Worm (Caenorhabditis elegans) whole organism, midembryonic: ENCODE results near the gene F02C9.1.

ENCODE experiments used
- T22C8.4 ChIP-seq: fragments of 200-800 bp; sonication (Bioruptor generic); IDR thresholded peaks from 2 replicates; pipeline ENCODE4 v1.3.6; 2022; ENCODE audit warnings: missing genetic modification characterization, missing compliant biosample characterization
- cog-1 ChIP-seq: sonication (generic microtip); optimal IDR thresholded peaks from 2 replicates; lab custom pipeline; 2016; ENCODE audit warnings: missing genetic modification characterization, missing compliant biosample characterization
- flt-1 ChIP-seq: fragments of 200-800 bp; sonication (Bioruptor generic); IDR thresholded peaks from 2 replicates; pipeline ENCODE4 v1.3.6; 2022; ENCODE audit warnings: missing genetic modification characterization, missing compliant biosample characterization
- klf-2 ChIP-seq: fragments of 200-800 bp; sonication (Bioruptor generic); conservative IDR thresholded peaks from 2 replicates; pipeline ENCODE4 v1.3.6; 2022; ENCODE audit warnings: missing genetic modification reagents, missing genetic modification characterization, missing compliant biosample characterization
- med-1 ChIP-seq: sonication (generic microtip); optimal IDR thresholded peaks from 2 replicates; lab custom pipeline; 2017; ENCODE audit warnings: missing genetic modification characterization, mild to moderate bottlenecking, missing compliant biosample characterization, antibody characterized with exemption, missing genetic modification reagents; ENCODE audit not compliant: insufficient read depth
- ref-1 ChIP-seq: fragments of 200-800 bp; sonication (Bioruptor generic); conservative IDR thresholded peaks from 2 replicates; pipeline ENCODE4 v1.3.6; 2022; ENCODE audit warnings: missing genetic modification reagents, missing genetic modification characterization, missing compliant biosample characterization
- tab-1 ChIP-seq: fragments of 200-800 bp; sonication (Bioruptor generic); IDR thresholded peaks from 2 replicates; pipeline ENCODE4 v1.3.6; 2022; ENCODE audit warnings: missing genetic modification characterization, missing compliant biosample characterization
- ztf-23 ChIP-seq: fragments of 200-800 bp; sonication (Bioruptor generic); IDR thresholded peaks from 2 replicates; pipeline ENCODE4 v1.3.6; 2022; ENCODE audit warnings: missing genetic modification reagents, missing genetic modification characterization, missing compliant biosample characterization
- ztf-29 ChIP-seq: fragments of 200-800 bp; sonication (Bioruptor generic); IDR thresholded peaks from 2 replicates; pipeline ENCODE4 v1.3.6; 2022; ENCODE audit warnings: missing genetic modification reagents, missing genetic modification characterization, missing compliant biosample characterization

The F02C9.1 gene

DNA sequence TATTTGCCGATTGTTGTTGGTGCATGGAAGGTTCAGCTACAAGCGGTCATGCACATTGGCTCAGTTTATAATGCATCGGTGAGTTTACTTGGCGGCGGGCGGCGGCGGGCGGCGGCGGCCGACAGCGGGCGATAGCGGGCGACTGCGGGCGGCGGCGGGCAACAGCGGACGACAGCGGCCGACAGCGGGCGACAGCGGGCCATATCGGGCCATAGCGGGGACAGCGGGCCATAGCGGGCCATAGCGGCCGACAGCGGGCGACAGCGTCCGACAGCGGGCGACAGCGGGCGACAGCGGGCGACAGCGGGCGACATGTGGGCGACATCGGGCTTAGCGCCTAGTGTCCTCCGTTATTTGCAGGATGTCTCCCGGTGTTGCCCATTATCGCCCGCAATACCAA is 6.4 kb upstream of the F02C9.1 start:
- no peak for TF ChIP-seq ztf-29 (GFP tag; lab: Robert Waterston, UW)
- peak; percentile 48; the same call in 1 of the 2 replicates for TF ChIP-seq flt-1
- no peak for TF ChIP-seq T22C8.4 (GFP tag; lab: Robert Waterston, UW)

DNA sequence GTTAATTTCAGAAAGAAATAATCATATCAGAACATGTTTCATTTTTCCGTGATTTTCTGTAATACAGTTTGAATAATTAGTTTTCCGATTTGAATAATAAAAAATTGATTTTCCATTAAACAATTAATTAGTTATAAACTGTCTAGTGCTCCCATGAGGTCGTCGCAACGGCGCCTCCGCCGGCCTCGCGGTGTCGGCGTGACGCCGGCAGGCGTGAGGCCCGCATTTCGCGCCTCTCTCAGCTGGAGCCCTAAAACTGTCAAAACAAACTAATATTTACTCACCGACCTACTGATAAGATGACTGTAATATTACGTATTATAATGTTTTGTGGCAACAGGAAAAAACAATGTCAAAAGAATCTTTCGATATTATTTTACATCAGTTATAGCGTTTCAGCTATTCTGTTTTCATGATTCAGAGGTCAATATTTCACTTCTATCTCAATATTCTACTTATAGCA is 5.2 kb upstream of the F02C9.1 start, which contains the start of gene F02C9.2:
Gene F02C9.2 (plus strand): TSS at position 413 of the 463 bp plus-strand sequence.
- TF ChIP-seq ref-1 (GFP tag; lab: Robert Waterston, UW) = no peak

DNA sequence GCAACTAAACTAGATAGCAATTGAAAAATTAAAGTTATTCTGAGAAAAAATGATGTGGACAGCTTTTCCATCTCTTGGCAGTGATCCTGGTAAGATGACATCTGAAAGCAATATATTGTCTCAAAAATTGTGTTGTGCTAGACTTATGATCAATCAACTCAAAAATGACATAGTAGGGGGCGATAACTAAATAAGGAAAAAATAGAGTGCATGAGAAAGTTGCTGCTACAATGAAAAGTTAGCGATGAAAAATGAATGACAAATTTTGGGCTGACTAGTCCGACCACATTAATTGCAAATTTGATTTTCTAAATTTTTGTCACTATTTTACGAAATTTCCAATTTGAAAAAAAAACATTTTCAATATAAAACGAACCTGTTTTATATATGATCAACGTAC is 2.7 kb downstream of the F02C9.1 start, which contains the start of gene srab-9:
Gene srab-9 (minus strand): TSS at position 101 of the 400 bp plus-strand sequence.
- TF ChIP-seq tab-1 (no peak), ref-1 (GFP tag; lab: Robert Waterston, UW) (no peak), T22C8.4 (GFP tag; lab: Robert Waterston, UW) (no peak), ztf-23 (no peak), ztf-29 (GFP tag; lab: Robert Waterston, UW) (no peak), cog-1 (no peak), klf-2 (GFP tag; lab: Robert Waterston, UW) (no peak), flt-1 (no peak)

DNA sequence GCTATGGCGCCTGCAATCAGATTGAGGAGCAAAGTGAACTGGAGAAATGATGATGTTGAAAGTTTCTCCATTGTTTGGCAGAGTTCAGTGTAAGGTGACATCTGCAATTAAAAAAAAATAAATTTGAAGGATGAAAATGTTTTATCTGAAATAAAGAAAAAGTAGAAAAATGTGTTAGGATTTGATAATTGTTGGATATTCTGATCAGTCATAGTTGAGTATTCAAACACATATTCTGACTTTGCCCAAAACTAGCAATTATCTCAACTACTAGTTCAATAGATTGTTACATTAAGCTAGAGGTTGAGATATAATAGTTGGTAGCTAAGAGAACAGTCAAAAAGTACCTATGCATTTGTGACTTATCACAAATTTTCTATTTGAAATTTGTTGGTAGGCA is 6.0 kb downstream of the F02C9.1 start, which contains the start of gene srab-10:
Gene srab-10 (minus strand): TSS at position 101 of the 400 bp plus-strand sequence.
- TF ChIP-seq T22C8.4 (GFP tag; lab: Robert Waterston, UW) (no peak), ref-1 (GFP tag; lab: Robert Waterston, UW) (no peak)

DNA sequence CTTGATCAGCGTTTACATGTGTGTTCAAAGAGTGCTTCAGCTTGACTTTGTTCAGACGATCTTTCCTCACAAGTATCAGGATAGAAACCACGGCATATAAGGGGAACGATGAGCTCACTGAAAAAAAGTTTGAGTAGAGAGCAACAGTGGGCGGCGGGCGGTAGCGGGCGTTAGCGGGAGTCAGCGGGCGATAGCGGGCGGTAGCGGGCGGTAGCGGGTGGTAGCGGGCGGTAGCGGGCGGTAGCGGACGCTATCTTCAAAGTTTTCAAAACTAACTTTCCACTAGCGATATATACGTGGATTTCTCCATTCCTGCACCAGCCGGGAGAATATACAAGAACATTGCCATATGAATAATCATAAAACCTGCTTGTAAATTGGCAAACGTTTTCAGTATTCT is 6.7 kb downstream of the F02C9.1 start:
- no peak for TF ChIP-seq ztf-23
- no peak for TF ChIP-seq klf-2 (GFP tag; lab: Robert Waterston, UW)
- no peak for TF ChIP-seq flt-1
- TF ChIP-seq tab-1 = 0 out of 2 replicates have a peak, but pooled peaks have one; percentile 37
- no peak for TF ChIP-seq ref-1 (GFP tag; lab: Robert Waterston, UW)
- no peak for TF ChIP-seq cog-1
- no peak for TF ChIP-seq ztf-29 (GFP tag; lab: Robert Waterston, UW)
- no peak for TF ChIP-seq med-1 (GFP tag; lab: Kevin White, UChicago)
- TF ChIP-seq T22C8.4 (GFP tag; lab: Robert Waterston, UW) = no peak

DNA sequence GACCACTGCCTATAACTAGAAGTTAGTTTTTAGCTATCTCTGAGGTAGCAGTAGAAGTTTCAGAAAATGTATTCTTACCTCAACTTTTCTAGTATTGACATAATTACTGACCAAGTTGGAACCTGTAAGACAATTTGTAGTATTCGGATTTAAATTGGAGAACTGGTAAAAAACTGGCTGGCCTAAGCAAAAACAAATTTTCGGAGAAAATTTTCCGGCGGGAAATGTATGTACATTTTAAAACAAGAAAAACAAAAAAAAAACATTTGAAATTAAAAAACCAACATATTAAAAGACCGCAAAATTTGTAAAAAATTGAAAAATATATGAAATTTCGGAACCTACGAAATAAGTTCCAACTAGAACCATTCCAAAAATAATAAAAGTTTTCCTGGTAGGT is 8.4 kb downstream of the F02C9.1 start, which contains the start of gene srab-11:
Gene srab-11 (minus strand): TSS at position 101 of the 400 bp plus-strand sequence.
- TF ChIP-seq T22C8.4 (GFP tag; lab: Robert Waterston, UW) = no peak
- TF ChIP-seq ztf-29 (GFP tag; lab: Robert Waterston, UW) = no peak

DNA sequence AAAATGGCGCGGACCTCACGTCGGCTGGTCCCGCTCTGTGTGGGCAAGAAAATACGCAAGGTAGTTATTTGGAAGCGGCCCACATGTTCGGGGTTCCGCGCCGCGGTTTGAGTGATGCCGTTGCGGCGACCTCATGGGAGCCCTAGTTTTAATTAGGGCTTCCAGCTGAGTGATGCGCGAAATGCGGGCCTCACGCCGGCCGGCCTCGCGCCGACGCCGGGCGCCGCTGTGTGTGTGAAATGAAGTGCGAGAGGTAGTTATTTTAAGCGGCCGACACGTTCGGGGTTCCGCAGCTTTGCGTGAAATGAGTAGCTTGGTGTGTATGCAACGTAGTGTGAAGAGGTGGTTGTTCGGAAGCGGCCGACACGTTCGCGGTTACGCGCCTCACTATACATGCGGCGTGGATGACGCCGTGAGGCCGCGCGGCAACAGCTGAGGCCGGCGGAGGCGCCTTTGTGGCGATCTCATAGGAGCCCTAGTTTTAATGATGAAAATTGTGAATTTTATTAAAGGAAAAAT is 11.5 kb downstream of the F02C9.1 start:
- no peak for TF ChIP-seq ztf-29 (GFP tag; lab: Robert Waterston, UW)
- no peak for TF ChIP-seq flt-1
- no peak for TF ChIP-seq med-1 (GFP tag; lab: Kevin White, UChicago)
- TF ChIP-seq T22C8.4 (GFP tag; lab: Robert Waterston, UW) = no peak
- TF ChIP-seq ref-1 (GFP tag; lab: Robert Waterston, UW) = no peak
- no peak for TF ChIP-seq tab-1
- TF ChIP-seq ztf-23 = no peak
- no peak for TF ChIP-seq klf-2 (GFP tag; lab: Robert Waterston, UW)
- no peak for TF ChIP-seq cog-1

DNA sequence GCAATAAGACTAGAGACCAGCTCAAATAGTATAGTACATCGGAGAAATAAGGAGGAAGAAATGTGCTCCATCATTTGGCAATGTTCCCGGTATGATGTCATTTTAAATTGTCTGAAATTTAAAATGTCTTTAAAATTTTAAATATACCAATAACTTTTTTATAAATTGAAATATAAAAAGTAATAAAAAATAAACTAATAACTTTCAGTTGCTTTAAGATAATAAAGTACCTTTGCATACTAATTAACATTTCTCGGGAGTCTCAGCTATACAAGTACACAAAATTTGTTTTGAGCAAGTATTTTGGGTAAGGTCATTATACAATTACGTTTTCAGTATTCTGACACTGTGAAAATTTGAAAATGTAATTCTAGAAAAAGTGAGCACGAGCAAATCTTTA is 13.4 kb downstream of the F02C9.1 start, which contains the start of gene srab-6:
Gene srab-6 (minus strand): TSS at position 101 of the 400 bp plus-strand sequence.
- TF ChIP-seq klf-2 (GFP tag; lab: Robert Waterston, UW) = no peak
- no peak for TF ChIP-seq ref-1 (GFP tag; lab: Robert Waterston, UW)
- no peak for TF ChIP-seq med-1 (GFP tag; lab: Kevin White, UChicago)
- no peak for TF ChIP-seq T22C8.4 (GFP tag; lab: Robert Waterston, UW)
- no peak for TF ChIP-seq flt-1
- TF ChIP-seq ztf-29 (GFP tag; lab: Robert Waterston, UW) = no peak
- no peak for TF ChIP-seq tab-1
- TF ChIP-seq ztf-23 = no peak
- TF ChIP-seq cog-1 = no peak

DNA sequence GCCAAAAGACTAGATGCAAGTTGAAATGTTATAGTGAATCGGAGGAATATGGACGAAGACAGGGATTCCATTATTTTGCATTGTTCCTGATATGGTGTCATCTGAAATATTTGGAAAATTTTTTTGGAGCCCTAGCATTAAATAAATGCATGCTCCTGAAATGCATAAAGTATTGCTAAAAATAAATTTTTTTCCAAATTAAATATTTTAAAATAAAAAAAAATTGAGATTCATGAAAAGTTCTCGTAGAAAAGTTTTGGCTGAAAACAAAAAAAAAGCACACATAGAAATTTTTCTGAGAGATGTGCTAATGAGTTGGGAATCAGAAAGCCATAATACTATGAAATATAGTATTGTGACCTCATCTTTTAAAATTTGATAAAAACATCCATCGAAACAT is 16.6 kb downstream of the F02C9.1 start, which contains the start of gene srab-7:
Gene srab-7 (minus strand): TSS at position 101 of the 400 bp plus-strand sequence.
- TF ChIP-seq klf-2 (GFP tag; lab: Robert Waterston, UW) (no peak), ztf-29 (GFP tag; lab: Robert Waterston, UW) (no peak), ztf-23 (no peak)

DNA sequence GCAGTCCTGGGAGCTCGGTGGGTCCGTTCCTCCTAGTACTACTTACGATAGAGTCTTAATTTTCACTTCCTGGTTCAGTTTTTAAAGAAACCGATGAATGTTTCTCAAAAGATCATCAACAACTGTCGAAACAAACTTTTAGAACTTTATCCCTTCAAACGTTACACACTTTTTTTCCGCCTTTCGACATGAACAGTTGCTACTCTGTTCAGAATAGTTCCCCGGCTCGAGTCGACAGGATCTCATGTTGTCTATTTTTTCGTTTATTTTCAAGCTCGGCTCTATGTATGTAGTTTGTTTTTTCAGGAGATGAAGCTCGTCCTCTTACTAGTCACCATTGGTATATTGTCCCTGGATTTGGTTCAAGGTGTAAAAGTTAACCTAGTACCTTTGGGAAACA is 18.3 kb downstream of the F02C9.1 start, which contains the start of gene exh-1:
Gene exh-1 (plus strand): TSS at position 301 of the 400 bp plus-strand sequence.
- TF ChIP-seq ref-1 (GFP tag; lab: Robert Waterston, UW) = no peak
- TF ChIP-seq tab-1 = no peak
- no peak for TF ChIP-seq med-1 (GFP tag; lab: Kevin White, UChicago)
- no peak for TF ChIP-seq ztf-29 (GFP tag; lab: Robert Waterston, UW)
- no peak for TF ChIP-seq ztf-23
- no peak for TF ChIP-seq flt-1
- TF ChIP-seq klf-2 (GFP tag; lab: Robert Waterston, UW) = no peak
- no peak for TF ChIP-seq T22C8.4 (GFP tag; lab: Robert Waterston, UW)
- TF ChIP-seq cog-1 = no peak

DNA sequence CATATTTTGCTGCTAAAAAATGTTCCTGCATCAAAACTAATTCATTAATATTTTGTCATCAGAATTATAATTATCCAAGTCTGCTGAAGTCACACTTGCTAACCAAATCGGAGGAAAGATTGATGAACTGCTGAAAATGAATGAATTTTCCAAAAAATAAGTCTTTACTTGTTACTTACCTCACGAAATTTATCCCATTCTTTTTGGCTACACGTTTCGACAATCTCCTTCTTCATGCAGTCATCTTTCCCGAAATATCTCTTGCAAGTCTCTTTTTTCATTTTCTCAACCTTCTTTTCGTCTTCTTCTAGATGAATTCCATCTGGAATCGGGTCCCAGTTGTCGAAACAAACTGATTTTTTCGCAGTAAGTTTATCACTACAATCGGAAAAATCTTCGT is 19.9 kb downstream of the F02C9.1 start:
- TF ChIP-seq med-1 (GFP tag; lab: Kevin White, UChicago) (no peak), ztf-29 (GFP tag; lab: Robert Waterston, UW) (no peak), T22C8.4 (GFP tag; lab: Robert Waterston, UW) (no peak), flt-1 (no peak), klf-2 (GFP tag; lab: Robert Waterston, UW) (no peak), ztf-23 (no peak), ref-1 (GFP tag; lab: Robert Waterston, UW) (no peak), cog-1 (no peak), tab-1 (no peak)
